Worm (Caenorhabditis elegans) whole organism, L3 larva: ENCODE results near the gene pph-6.

ENCODE experiments used
- R02D3.7 ChIP-seq: fragments of 150-350 bp; optimal IDR thresholded peaks from 2 replicates; lab custom pipeline; 2014; ENCODE audit warnings: missing biosample characterization, missing genetic modification characterization
- aly-2 ChIP-seq: fragments of 150-350 bp; optimal IDR thresholded peaks from 2 replicates; lab custom pipeline; 2014; ENCODE audit warnings: missing biosample characterization, missing genetic modification characterization
- ama-1 ChIP-seq: fragments of 150-350 bp; optimal IDR thresholded peaks from 2 replicates; lab custom pipeline; 2018
- ceh-16 ChIP-seq: sonication (generic microtip); optimal IDR thresholded peaks from 2 replicates; lab custom pipeline; 2017; ENCODE audit warnings: missing biosample characterization, missing genetic modification characterization
- ceh-28 ChIP-seq: fragments of 150-350 bp; optimal IDR thresholded peaks from 2 replicates; lab custom pipeline; 2014; ENCODE audit warnings: missing biosample characterization, missing genetic modification reagents, missing genetic modification characterization
- ceh-82 ChIP-seq: fragments of 150-350 bp; optimal IDR thresholded peaks from 2 replicates; lab custom pipeline; 2014; ENCODE audit warnings: missing biosample characterization, missing genetic modification characterization
- daf-12 ChIP-seq: fragments of 150-350 bp; optimal IDR thresholded peaks from 2 replicates; lab custom pipeline; 2014; ENCODE audit warnings: missing biosample characterization, missing genetic modification reagents, missing genetic modification characterization
- egl-27 ChIP-seq: sonication (generic microtip); optimal IDR thresholded peaks from 4 replicates; lab custom pipeline; 2017; ENCODE audit warnings: missing biosample characterization, missing genetic modification reagents, missing genetic modification characterization
- elt-1 ChIP-seq: fragments of 150-350 bp; optimal IDR thresholded peaks from 2 replicates; lab custom pipeline; 2014; ENCODE audit warnings: missing biosample characterization, missing genetic modification characterization
- elt-2 ChIP-seq: sonication (generic microtip); optimal IDR thresholded peaks from 2 replicates; lab custom pipeline; 2016; ENCODE audit warnings: missing genetic modification reagents, mild to moderate bottlenecking, missing genetic modification characterization, missing compliant biosample characterization
- elt-3 ChIP-seq, 3 experiments: fragments of 150-350 bp in 1 of 3; sonication (generic microtip) in 2 of 3; optimal IDR thresholded peaks; 2 replicates in 2 of 3; 4 replicates in 1 of 3; lab custom pipeline; 2014 to 2017; ENCODE audit warnings: missing biosample characterization in 3 of 3, missing genetic modification characterization in 3 of 3
- fkh-10 ChIP-seq: sonication (generic microtip); optimal IDR thresholded peaks from 2 replicates; lab custom pipeline; 2017; ENCODE audit warnings: missing biosample characterization, missing genetic modification reagents, missing genetic modification characterization
- fos-1 ChIP-seq: fragments of 150-350 bp; optimal IDR thresholded peaks from 2 replicates; lab custom pipeline; 2014; ENCODE audit warnings: missing biosample characterization, missing genetic modification characterization
- hmg-11 ChIP-seq: sonication (generic microtip); optimal IDR thresholded peaks from 2 replicates; lab custom pipeline; 2016; ENCODE audit warnings: missing genetic modification characterization, missing compliant biosample characterization
- jun-1 ChIP-seq: fragments of 150-350 bp; optimal IDR thresholded peaks from 2 replicates; lab custom pipeline; 2014; ENCODE audit warnings: missing biosample characterization, missing genetic modification reagents, missing genetic modification characterization
- lin-15B ChIP-seq: fragments of 150-350 bp; optimal IDR thresholded peaks from 2 replicates; lab custom pipeline; 2014; ENCODE audit warnings: missing biosample characterization, missing genetic modification characterization
- lin-39 ChIP-seq: fragments of 150-350 bp; optimal IDR thresholded peaks from 2 replicates; lab custom pipeline; 2018; ENCODE audit warnings: missing biosample characterization, missing genetic modification reagents, missing genetic modification characterization
- lsy-12 ChIP-seq: sonication (generic microtip); optimal IDR thresholded peaks from 2 replicates; lab custom pipeline; 2016; ENCODE audit warnings: mild to moderate bottlenecking, missing genetic modification characterization, missing compliant biosample characterization
- mdl-1 ChIP-seq: fragments of 150-350 bp; optimal IDR thresholded peaks from 2 replicates; lab custom pipeline; 2014; ENCODE audit warnings: missing biosample characterization, missing genetic modification characterization
- mml-1 ChIP-seq: fragments of 150-350 bp; sonication (generic microtip); optimal IDR thresholded peaks from 3 replicates; lab custom pipeline; 2014; ENCODE audit warnings: missing biosample characterization, missing genetic modification characterization
- nfya-1 ChIP-seq: sonication (generic microtip); optimal IDR thresholded peaks from 2 replicates; lab custom pipeline; 2017; ENCODE audit warnings: missing genetic modification characterization, mild to moderate bottlenecking, missing compliant biosample characterization, antibody characterized with exemption, moderate library complexity; ENCODE audit not compliant: insufficient read depth
- nhr-12 ChIP-seq: fragments of 150-350 bp; optimal IDR thresholded peaks from 2 replicates; lab custom pipeline; 2014; ENCODE audit warnings: missing biosample characterization, missing genetic modification characterization
- nhr-23 ChIP-seq: fragments of 150-350 bp; optimal IDR thresholded peaks from 2 replicates; lab custom pipeline; 2014; ENCODE audit warnings: missing biosample characterization, missing genetic modification reagents, missing genetic modification characterization
- nhr-237 ChIP-seq: fragments of 150-350 bp; optimal IDR thresholded peaks from 2 replicates; lab custom pipeline; 2014; ENCODE audit warnings: missing biosample characterization, missing genetic modification characterization
- nhr-25 ChIP-seq: sonication (generic microtip); optimal IDR thresholded peaks from 2 replicates; lab custom pipeline; 2017; ENCODE audit warnings: missing biosample characterization, missing genetic modification characterization
- nhr-28 ChIP-seq: fragments of 150-350 bp; optimal IDR thresholded peaks from 2 replicates; lab custom pipeline; 2014; ENCODE audit warnings: missing biosample characterization, missing genetic modification characterization
- nhr-43 ChIP-seq: sonication (generic microtip); optimal IDR thresholded peaks from 2 replicates; lab custom pipeline; 2016; ENCODE audit warnings: mild to moderate bottlenecking, missing genetic modification characterization, missing compliant biosample characterization; ENCODE audit not compliant: poor library complexity, severe bottlenecking
- nhr-67 ChIP-seq: fragments of 150-350 bp; optimal IDR thresholded peaks from 2 replicates; lab custom pipeline; 2014; ENCODE audit warnings: missing biosample characterization, missing genetic modification characterization
- nhr-76 ChIP-seq: fragments of 150-350 bp; sonication (generic microtip); optimal IDR thresholded peaks from 5 replicates; lab custom pipeline; 2014; ENCODE audit warnings: missing biosample characterization, missing genetic modification characterization
- nhr-77 ChIP-seq: fragments of 150-350 bp; optimal IDR thresholded peaks from 2 replicates; lab custom pipeline; 2014; ENCODE audit warnings: missing biosample characterization, missing genetic modification characterization
- pha-4 ChIP-seq: fragments of 150-350 bp; optimal IDR thresholded peaks from 2 replicates; lab custom pipeline; 2014; ENCODE audit warnings: missing biosample characterization, missing genetic modification reagents, missing genetic modification characterization
- pqm-1 ChIP-seq: fragments of 150-350 bp; optimal IDR thresholded peaks from 2 replicates; lab custom pipeline; 2017; ENCODE audit warnings: missing biosample characterization, missing genetic modification characterization, inconsistent platforms
- snpc-4 ChIP-seq: fragments of 150-350 bp; optimal IDR thresholded peaks from 2 replicates; lab custom pipeline; 2014; ENCODE audit warnings: missing biosample characterization, missing genetic modification characterization
- tbx-2 ChIP-seq: sonication (generic microtip); optimal IDR thresholded peaks from 2 replicates; lab custom pipeline; 2016; ENCODE audit warnings: mild to moderate bottlenecking, missing genetic modification characterization, missing compliant biosample characterization
- unc-39 ChIP-seq: sonication (generic microtip); optimal IDR thresholded peaks from 4 replicates; lab custom pipeline; 2017; ENCODE audit warnings: missing biosample characterization, missing genetic modification characterization
- unc-62 ChIP-seq: fragments of 150-350 bp; sonication (generic microtip); optimal IDR thresholded peaks from 4 replicates; lab custom pipeline; 2014; ENCODE audit warnings: missing biosample characterization, missing genetic modification reagents, missing genetic modification characterization
- ztf-11 ChIP-seq: fragments of 150-350 bp; optimal IDR thresholded peaks from 2 replicates; lab custom pipeline; 2014; ENCODE audit warnings: missing biosample characterization, missing genetic modification characterization
- ztf-4 ChIP-seq: fragments of 150-350 bp; optimal IDR thresholded peaks from 2 replicates; lab custom pipeline; 2014; ENCODE audit warnings: missing biosample characterization, missing genetic modification characterization

The pph-6 gene

ce11 chrIII:3505051-3505548, 43.6 kb downstream of the pph-6 start, which contains the start of gene lias-1 (continued):
- peak; percentile 84 for TF ChIP-seq nhr-23 (tag; lab: Kevin White, UChicago)
- TF ChIP-seq fkh-10 (GFP tag; lab: Kevin White, UChicago) = peak; percentile 39
- TF ChIP-seq mml-1 (tag; lab: Kevin White, UChicago) = no peak
- no peak for TF ChIP-seq tbx-2
- peak; percentile 18 for TF ChIP-seq nhr-43
- no peak for TF ChIP-seq ceh-16
- TF ChIP-seq, all 47 proteins: peak for 20

- no peak for TF ChIP-seq nhr-12
- TF ChIP-seq nfya-1 = peak; percentile 87
- TF ChIP-seq ama-1 (lab: Kevin White, UChicago) = no peak
- no peak for TF ChIP-seq elt-1 (tag; lab: Kevin White, UChicago)
- no peak for TF ChIP-seq nhr-77 (tag; lab: Kevin White, UChicago)
- TF ChIP-seq elt-2 (tag; lab: Kevin White, UChicago) = peak; percentile 14
- TF ChIP-seq egl-27 (tag; lab: Kevin White, UChicago) = no peak
- TF ChIP-seq lin-15B (tag; lab: Kevin White, UChicago) = peak; percentile 62
- TF ChIP-seq ztf-4 = no peak
- TF ChIP-seq snpc-4 = peak; percentile 65
- TF ChIP-seq nhr-25 = no peak
- TF ChIP-seq pqm-1 (tag; lab: Kevin White, UChicago) = no peak
- peak; percentile 12 for TF ChIP-seq lin-39 (tag; lab: Kevin White, UChicago)
- TF ChIP-seq mdl-1 (tag; lab: Kevin White, UChicago) = no peak
- no peak for TF ChIP-seq ceh-28 (tag; lab: Kevin White, UChicago)
- no peak for TF ChIP-seq R02D3.7 (tag; lab: Kevin White, UChicago)
- no peak for TF ChIP-seq mml-1 (tag; lab: Kevin White, UChicago)
- no peak for TF ChIP-seq fos-1 (tag; lab: Kevin White, UChicago)
- TF ChIP-seq unc-39 (tag; lab: Kevin White, UChicago) = no peak
- TF ChIP-seq ztf-11 (tag; lab: Kevin White, UChicago) = no peak
- TF ChIP-seq nhr-23 (tag; lab: Kevin White, UChicago) = peak; percentile 3
- TF ChIP-seq unc-62 (GFP tag; lab: Kevin White, UChicago) = no peak
- no peak for TF ChIP-seq elt-3 (tag; optimal IDR thresholded peaks at IDR 0.05; lab: Kevin White, UChicago)
- TF ChIP-seq nhr-237 (tag; lab: Kevin White, UChicago) = no peak
- TF ChIP-seq nhr-76 (tag; lab: Kevin White, UChicago) = no peak
- TF ChIP-seq hmg-11 (tag; lab: Kevin White, UChicago) = peak; percentile 45
- TF ChIP-seq nhr-28 (tag; lab: Kevin White, UChicago) = no peak
- peak; percentile 95 for TF ChIP-seq pha-4 (tag; lab: Kevin White, UChicago)
- no peak for TF ChIP-seq aly-2 (tag; lab: Kevin White, UChicago)
- no peak for TF ChIP-seq lsy-12 (tag; lab: Kevin White, UChicago)
- no peak for TF ChIP-seq daf-12 (tag; lab: Kevin White, UChicago)
- no peak for TF ChIP-seq nhr-67 (tag; lab: Kevin White, UChicago)
- no peak for TF ChIP-seq ceh-16
- TF ChIP-seq, all 47 proteins: peak for 8
Measured at ce11 chrIII:3509908-3510307, 48.4 kb downstream of the pph-6 start, which contains the start of the genes M01F1.4 and mrpl-35. TSS of gene M01F1.4 (minus strand) at chrIII:3510033. TSS of gene mrpl-35 (plus strand) at chrIII:3510237.

ce11 chrIII:3511808-3512207, 50.3 kb downstream of the pph-6 start:
- no peak for TF ChIP-seq ceh-82 (tag; lab: Kevin White, UChicago)
- no peak for TF ChIP-seq nhr-43
- no peak for TF ChIP-seq jun-1 (tag; lab: Kevin White, UChicago)
- TF ChIP-seq lin-39 (tag; lab: Kevin White, UChicago) = no peak
